Fruit fly (Drosophila melanogaster): ENCODE results near the gene CG7049.

The CG7049 gene

dm6 chr3L:184251-184650, 8.2 kb upstream of the CG7049 start, which contains the start of the genes CG34140, Mkp and Mtch (continued):
- TF ChIP-seq ato (GFP tag; IDR thresholded peaks at IDR 0.05; ENCODE audit: partially characterized antibody) = peak; percentile 73
- peak; percentile 89 for TF ChIP-seq maf-S (GFP tag; optimal IDR thresholded peaks at IDR 0.05)
- TF ChIP-seq CG2712 (tag; optimal IDR thresholded peaks at IDR 0.05) = peak; percentile 88
- TF ChIP-seq da (GFP tag; optimal IDR thresholded peaks at IDR 0.05) = peak; percentile 44
- no peak for TF ChIP-seq Jarid2 (GFP tag; optimal IDR thresholded peaks at IDR 0.05)
- no peak for TF ChIP-seq CG31365 (tag; optimal IDR thresholded peaks at IDR 0.05)
- TF ChIP-seq Oli (tag; optimal IDR thresholded peaks at IDR 0.05) = no peak
- TF ChIP-seq Hand (GFP tag; optimal IDR thresholded peaks at IDR 0.05) = peak; percentile 58
- TF ChIP-seq CG4617 (GFP tag; optimal IDR thresholded peaks at IDR 0.05; ENCODE audit: borderline replicate concordance) = peak; percentile 93
- no peak for TF ChIP-seq sug (tag; optimal IDR thresholded peaks at IDR 0.05)
- peak; percentile 95 for TF ChIP-seq MBD-R2 (GFP tag; IDR thresholded peaks at IDR 0.05)
- no peak for TF ChIP-seq CG11504 (tag; optimal IDR thresholded peaks at IDR 0.05)
- TF ChIP-seq grn (GFP tag; optimal IDR thresholded peaks at IDR 0.05) = no peak
- TF ChIP-seq CG18011 (GFP tag; optimal IDR thresholded peaks at IDR 0.05) = peak; percentile 92
- peak; percentile 81 for TF ChIP-seq CG6689 (GFP tag; IDR thresholded peaks at IDR 0.05)
- peak; percentile 86 for TF ChIP-seq Dad (GFP tag; optimal IDR thresholded peaks at IDR 0.05)
- TF ChIP-seq cwo (GFP tag; optimal IDR thresholded peaks at IDR 0.05) = no peak
- TF ChIP-seq scrt (GFP tag; optimal IDR thresholded peaks at IDR 0.05) = no peak
- TF ChIP-seq sim (GFP tag; IDR thresholded peaks at IDR 0.05) = no peak
- no peak for TF ChIP-seq fru (optimal IDR thresholded peaks at IDR 0.05)
- no peak for TF ChIP-seq CG8359 (GFP tag; optimal IDR thresholded peaks at IDR 0.05; ENCODE audit: borderline replicate concordance)
- TF ChIP-seq CoRest (tag; optimal IDR thresholded peaks at IDR 0.05) = no peak
- no peak for TF ChIP-seq CG1603 (tag; optimal IDR thresholded peaks at IDR 0.05)
- TF ChIP-seq odd (GFP tag; optimal IDR thresholded peaks at IDR 0.05) = no peak
- TF ChIP-seq B-H2 (GFP tag; optimal IDR thresholded peaks at IDR 0.05) = no peak
- peak; percentile 98 for TF ChIP-seq Scr (GFP tag; IDR thresholded peaks at IDR 0.05; ENCODE audit: partially characterized antibody)
- peak; percentile 65 for TF ChIP-seq CG11085 (GFP tag; IDR thresholded peaks at IDR 0.05)
- no peak for TF ChIP-seq yki (optimal IDR thresholded peaks at IDR 0.05)
- TF ChIP-seq Spps (tag; optimal IDR thresholded peaks at IDR 0.05) = peak; percentile 66
- TF ChIP-seq Hey (tag; optimal IDR thresholded peaks at IDR 0.05) = no peak
- TF ChIP-seq disco-r (GFP tag; optimal IDR thresholded peaks at IDR 0.05) = peak; percentile 54
- TF ChIP-seq tll (GFP tag; optimal IDR thresholded peaks at IDR 0.05) = no peak
- peak; percentile 80 for TF ChIP-seq CG9215 (GFP tag; IDR thresholded peaks at IDR 0.05)
- peak; percentile 97 for TF ChIP-seq CG2129 (GFP tag; IDR thresholded peaks at IDR 0.05; ENCODE audit: partially characterized antibody)
- TF ChIP-seq psq (GFP tag; optimal IDR thresholded peaks at IDR 0.05) = peak; percentile 55
- TF ChIP-seq Atf-2 (GFP tag; optimal IDR thresholded peaks at IDR 0.05) = peak; percentile 83
- 0 out of 3 replicates have a peak, but pooled peaks have one; percentile 3 for TF ChIP-seq sr (GFP tag; IDR thresholded peaks at IDR 0.05)
- TF ChIP-seq CG1792 (GFP tag; optimal IDR thresholded peaks at IDR 0.05) = peak; percentile 85
- peak; percentile 77 for TF ChIP-seq E2f1 (GFP tag; IDR thresholded peaks at IDR 0.05)
- TF ChIP-seq CG2678 (tag; optimal IDR thresholded peaks at IDR 0.05) = no peak
- TF ChIP-seq gce (GFP tag; IDR thresholded peaks at IDR 0.05) = 0 out of 3 replicates have a peak, but pooled peaks have one; percentile 7
- TF ChIP-seq NFAT (GFP tag; IDR thresholded peaks at IDR 0.05) = peak; percentile 76; the same call in 1 of the 2 replicates
- peak; percentile 82 for TF ChIP-seq repo (GFP tag; optimal IDR thresholded peaks at IDR 0.05)
- TF ChIP-seq tna (GFP tag; IDR thresholded peaks at IDR 0.05; ENCODE audit: partially characterized antibody) = peak; percentile 90
- peak; percentile 88; the same call in 2 of the 3 replicates for TF ChIP-seq zen2 (GFP tag; IDR thresholded peaks at IDR 0.05; ENCODE audit: partially characterized antibody)
- peak; percentile 82 for TF ChIP-seq NC2β (GFP tag; optimal IDR thresholded peaks at IDR 0.05)
- TF ChIP-seq Stat92E (GFP tag; optimal IDR thresholded peaks at IDR 0.05) = peak in 1 of 3 experiments; percentile 76
- TF ChIP-seq CG9932 (GFP tag; IDR thresholded peaks at IDR 0.05) = peak; percentile 92
- no peak for TF ChIP-seq sqz (GFP tag; optimal IDR thresholded peaks at IDR 0.05)
- peak; percentile 36; the same call in 1 of the 2 replicates for TF ChIP-seq Drgx (GFP tag; IDR thresholded peaks at IDR 0.05)
